Worm (Caenorhabditis elegans) whole organism, L1 larva: Measurements from ENCODE around the gene ZK105.12.

Source experiments
- C16A3.4 ChIP-seq: fragments of 150-350 bp; optimal IDR thresholded peaks from 2 replicates; lab custom pipeline; 2014; ENCODE audit warnings: missing biosample characterization, missing genetic modification characterization
- C34B4.2 ChIP-seq: sonication (generic microtip); optimal IDR thresholded peaks from 2 replicates; lab custom pipeline; 2017; ENCODE audit warnings: mild to moderate bottlenecking, missing genetic modification characterization, missing compliant biosample characterization
- F16B12.6 ChIP-seq: fragments of 150-350 bp; optimal IDR thresholded peaks from 2 replicates; lab custom pipeline; 2014; ENCODE audit warnings: missing biosample characterization, missing genetic modification characterization
- Y116A8C.19 ChIP-seq: sonication (generic microtip); optimal IDR thresholded peaks from 2 replicates; lab custom pipeline; 2016; ENCODE audit warnings: missing compliant biosample characterization, missing genetic modification characterization, borderline replicate concordance
- aha-1 ChIP-seq: fragments of 150-350 bp; optimal IDR thresholded peaks from 2 replicates; lab custom pipeline; 2014; ENCODE audit warnings: missing biosample characterization, missing genetic modification characterization
- alr-1 ChIP-seq: fragments of 200-800 bp; sonication (Bioruptor generic); optimal IDR thresholded peaks from 2 replicates; lab custom pipeline; 2018; ENCODE audit warnings: borderline replicate concordance, mild to moderate bottlenecking, missing genetic modification characterization, missing compliant biosample characterization
- aly-2 ChIP-seq: fragments of 150-350 bp; optimal IDR thresholded peaks from 2 replicates; lab custom pipeline; 2014; ENCODE audit warnings: missing biosample characterization, missing genetic modification characterization
- ama-1 ChIP-seq: fragments of 150-350 bp; optimal IDR thresholded peaks from 2 replicates; lab custom pipeline; 2014
- blmp-1 ChIP-seq: fragments of 150-350 bp; optimal IDR thresholded peaks from 2 replicates; lab custom pipeline; 2014; ENCODE audit warnings: missing biosample characterization, missing genetic modification characterization
- ceh-8 ChIP-seq: fragments of 200-800 bp; sonication (Bioruptor generic); optimal IDR thresholded peaks from 2 replicates; lab custom pipeline; 2018; ENCODE audit warnings: mild to moderate bottlenecking, missing genetic modification characterization, moderate library complexity, missing compliant biosample characterization
- ceh-82 ChIP-seq, 3 experiments: fragments of 150-350 bp in 1 of 3; sonication (generic microtip) in 2 of 3; optimal IDR thresholded peaks; 2 replicates each; lab custom pipeline; 2014 to 2017; ENCODE audit warnings: missing biosample characterization in 3 of 3, missing genetic modification characterization in 3 of 3
- ceh-90 ChIP-seq: sonication (generic microtip); optimal IDR thresholded peaks from 2 replicates; lab custom pipeline; 2016; ENCODE audit warnings: missing genetic modification characterization, missing compliant biosample characterization
- dpl-1 ChIP-seq, 3 experiments: fragments of 150-350 bp in 2 of 3; sonication (generic microtip) in 1 of 3; optimal IDR thresholded peaks; 2 replicates each; lab custom pipeline; 2014 to 2017; ENCODE audit warnings: missing biosample characterization in 3 of 3, missing genetic modification characterization in 3 of 3, missing genetic modification reagents in 3 of 3
- dsc-1 ChIP-seq: sonication (generic microtip); optimal IDR thresholded peaks from 2 replicates; lab custom pipeline; 2016; ENCODE audit warnings: mild to moderate bottlenecking, missing genetic modification characterization, missing compliant biosample characterization
- efl-1 ChIP-seq, 4 experiments: fragments of 150-350 bp; optimal IDR thresholded peaks in 3 of 4; peaks in 1 of 4; 1 replicate in 1 of 4; 2 replicates in 3 of 4; lab custom pipeline; 2014; ENCODE audit warnings: missing biosample characterization in 2 of 4, missing genetic modification characterization in 2 of 4, missing genetic modification reagents in 2 of 4
- efl-3 ChIP-seq: fragments of 200-800 bp; sonication (Bioruptor generic); optimal IDR thresholded peaks from 2 replicates; lab custom pipeline; 2018; ENCODE audit warnings: mild to moderate bottlenecking, missing genetic modification characterization, missing compliant biosample characterization
- ets-5 ChIP-seq: fragments of 200-800 bp; sonication (Bioruptor generic); IDR thresholded peaks from 2 replicates; pipeline ENCODE4 v1.3.6; 2022; ENCODE audit warnings: missing genetic modification characterization, missing compliant biosample characterization
- fkh-4 ChIP-seq: sonication (generic microtip); optimal IDR thresholded peaks from 2 replicates; lab custom pipeline; 2016; ENCODE audit warnings: missing compliant biosample characterization, missing genetic modification characterization, borderline replicate concordance
- hlh-17 ChIP-seq: fragments of 200-800 bp; sonication (Bioruptor generic); optimal IDR thresholded peaks from 2 replicates; lab custom pipeline; 2018; ENCODE audit warnings: missing genetic modification characterization, mild to moderate bottlenecking, missing compliant biosample characterization, moderate library complexity, borderline replicate concordance
- hlh-4 ChIP-seq: sonication (generic microtip); optimal IDR thresholded peaks from 2 replicates; lab custom pipeline; 2016; ENCODE audit warnings: mild to moderate bottlenecking, missing genetic modification characterization, missing compliant biosample characterization
- hpl-2 ChIP-seq: fragments of 150-350 bp; optimal IDR thresholded peaks from 2 replicates; lab custom pipeline; 2014; ENCODE audit warnings: missing biosample characterization, missing genetic modification reagents, missing genetic modification characterization
- isw-1 ChIP-seq: fragments of 200-800 bp; sonication (Bioruptor generic); IDR thresholded peaks from 2 replicates; pipeline ENCODE4 v1.3.6; 2022; ENCODE audit warnings: missing genetic modification characterization, missing compliant biosample characterization
- jun-1 ChIP-seq: fragments of 150-350 bp; optimal IDR thresholded peaks from 2 replicates; lab custom pipeline; 2014; ENCODE audit warnings: missing biosample characterization, missing genetic modification reagents, missing genetic modification characterization
- lin-15B ChIP-seq: fragments of 150-350 bp; sonication (generic microtip); optimal IDR thresholded peaks from 3 replicates; lab custom pipeline; 2014; ENCODE audit warnings: missing biosample characterization, missing genetic modification characterization
- lin-39 ChIP-seq: fragments of 150-350 bp; optimal IDR thresholded peaks from 2 replicates; lab custom pipeline; 2014; ENCODE audit warnings: missing biosample characterization, missing genetic modification reagents, missing genetic modification characterization
- mdl-1 ChIP-seq, 2 experiments: fragments of 150-350 bp; optimal IDR thresholded peaks; 2 replicates each; lab custom pipeline; 2014 to 2017; ENCODE audit warnings: missing biosample characterization in 2 of 2, missing genetic modification characterization in 2 of 2, inconsistent platforms in 1 of 2
- nhr-12 ChIP-seq: sonication (generic microtip); optimal IDR thresholded peaks from 2 replicates; lab custom pipeline; 2017; ENCODE audit warnings: missing biosample characterization, missing genetic modification characterization
- nhr-77 ChIP-seq: fragments of 150-350 bp; optimal IDR thresholded peaks from 2 replicates; lab custom pipeline; 2014; ENCODE audit warnings: missing biosample characterization, missing genetic modification characterization
- nhr-84 ChIP-seq: sonication (generic microtip); optimal IDR thresholded peaks from 2 replicates; lab custom pipeline; 2017; ENCODE audit warnings: missing biosample characterization, missing genetic modification characterization
- nhr-90 ChIP-seq: sonication (generic microtip); optimal IDR thresholded peaks from 2 replicates; lab custom pipeline; 2016; ENCODE audit warnings: mild to moderate bottlenecking, missing genetic modification characterization, missing compliant biosample characterization; ENCODE audit not compliant: poor library complexity
- pqm-1 ChIP-seq: sonication (generic microtip); optimal IDR thresholded peaks from 3 replicates; lab custom pipeline; 2017; ENCODE audit warnings: missing biosample characterization, missing genetic modification characterization
- rnt-1 ChIP-seq: sonication (generic microtip); optimal IDR thresholded peaks from 2 replicates; lab custom pipeline; 2016; ENCODE audit warnings: mild to moderate bottlenecking, missing genetic modification characterization, moderate library complexity, missing compliant biosample characterization
- sptf-1 ChIP-seq: fragments of 150-350 bp; optimal IDR thresholded peaks from 2 replicates; lab custom pipeline; 2014; ENCODE audit warnings: missing biosample characterization, missing genetic modification characterization
- tlp-1 ChIP-seq: fragments of 150-350 bp; optimal IDR thresholded peaks from 2 replicates; lab custom pipeline; 2014; ENCODE audit warnings: missing biosample characterization, missing genetic modification characterization
- unc-62 ChIP-seq: fragments of 150-350 bp; optimal IDR thresholded peaks from 2 replicates; lab custom pipeline; 2014; ENCODE audit warnings: missing biosample characterization, missing genetic modification reagents, missing genetic modification characterization
- xbp-1 ChIP-seq: sonication (generic microtip); optimal IDR thresholded peaks from 2 replicates; lab custom pipeline; 2016; ENCODE audit warnings: missing genetic modification characterization, missing compliant biosample characterization
- zag-1 ChIP-seq: fragments of 150-350 bp; optimal IDR thresholded peaks from 2 replicates; lab custom pipeline; 2014; ENCODE audit warnings: missing biosample characterization, missing genetic modification characterization

The ZK105.12 gene

ce11 chrV:7726202-7726601 lies 10.3 kb upstream of the ZK105.12 start:
- TF ChIP-seq hlh-4 (tag; lab: Kevin White, UChicago) (no peak), dsc-1 (tag; lab: Kevin White, UChicago) (no peak), efl-1 (optimal IDR thresholded peaks at IDR 0.05; lab: Kevin White, UChicago) (no peak), efl-1 (GFP tag; optimal IDR thresholded peaks at IDR 0.05 in 1 of 2; lab: Kevin White, UChicago) (no peak), xbp-1 (tag; lab: Kevin White, UChicago) (no peak), pqm-1 (no peak), unc-62 (GFP tag; lab: Kevin White, UChicago) (no peak), hpl-2 (GFP tag; lab: Kevin White, UChicago) (no peak), fkh-4 (tag; lab: Kevin White, UChicago) (no peak), tlp-1 (tag; lab: Kevin White, UChicago) (no peak), mdl-1 (tag; optimal IDR thresholded peaks at IDR 0.05; lab: Kevin White, UChicago) (no peak), sptf-1 (no peak), ceh-90 (tag; lab: Kevin White, UChicago) (no peak), C34B4.2 (tag; lab: Kevin White, UChicago) (no peak), nhr-84 (tag; lab: Kevin White, UChicago) (no peak), lin-15B (no peak)
- TF ChIP-seq, all 84 proteins: peak for 0

DNA sequence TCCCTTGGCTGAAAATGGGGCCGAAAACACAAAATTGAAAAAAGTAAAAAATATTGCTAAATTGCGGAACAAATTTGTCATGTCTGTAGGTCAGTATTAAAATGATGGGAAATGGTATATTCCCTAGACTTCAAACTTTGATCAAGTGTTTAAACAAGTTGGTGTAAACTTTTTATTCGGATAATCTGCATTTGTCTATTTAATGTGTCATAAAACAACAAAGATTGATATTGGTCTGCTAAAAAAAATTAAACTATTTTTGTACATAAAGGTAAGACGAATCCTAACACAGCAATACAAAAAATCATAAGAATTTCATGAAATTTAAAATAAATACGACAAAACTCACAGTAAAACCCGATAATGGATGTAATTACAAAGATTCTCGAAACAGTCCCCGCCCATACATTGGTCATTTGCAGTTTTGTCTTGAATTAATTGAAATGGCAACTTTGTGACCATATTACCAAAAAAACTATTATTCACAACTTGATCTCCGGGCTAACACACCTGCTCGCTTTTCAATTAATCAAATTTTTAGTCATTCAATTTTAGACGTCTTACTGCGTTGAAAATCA lies 8.1 kb upstream of the ZK105.12 start, which contains the start of the genes ZK105.6 and ZK105.8:
Gene ZK105.6, minus strand, starts transcription at position 101 of the 578 bp plus-strand sequence.
Gene ZK105.8, plus strand, starts transcription at position 528 of the 578 bp plus-strand sequence.
- no peak for TF ChIP-seq hlh-17
- no peak for TF ChIP-seq ets-5 (GFP tag; lab: Robert Waterston, UW)
- TF ChIP-seq aly-2 (tag; lab: Kevin White, UChicago) = no peak
- TF ChIP-seq nhr-90 (tag; lab: Kevin White, UChicago) = no peak
- TF ChIP-seq Y116A8C.19 = no peak
- no peak for TF ChIP-seq nhr-77 (tag; lab: Kevin White, UChicago)
- TF ChIP-seq nhr-12 (tag; lab: Kevin White, UChicago) = no peak
- TF ChIP-seq alr-1 (tag; lab: Kevin White, UChicago) = no peak
- no peak for TF ChIP-seq mdl-1 (tag; optimal IDR thresholded peaks at IDR 0.05; lab: Kevin White, UChicago)
- TF ChIP-seq aha-1 (tag; lab: Kevin White, UChicago) = no peak
- no peak for TF ChIP-seq ceh-8
- TF ChIP-seq ceh-82 (tag; optimal IDR thresholded peaks at IDR 0.05; lab: Kevin White, UChicago) = no peak
- no peak for TF ChIP-seq pqm-1
- TF ChIP-seq isw-1 = no peak
- no peak for TF ChIP-seq F16B12.6 (tag; lab: Kevin White, UChicago)
- TF ChIP-seq lin-39 (tag; lab: Kevin White, UChicago) = no peak
- no peak for TF ChIP-seq blmp-1 (tag; lab: Kevin White, UChicago)
- TF ChIP-seq jun-1 (tag; lab: Kevin White, UChicago) = no peak
- no peak for TF ChIP-seq C16A3.4 (tag; lab: Kevin White, UChicago)

ce11 chrV:7721945-7722344 lies 6.0 kb upstream of the ZK105.12 start, which contains the start of gene ZK105.14:
TSS of gene ZK105.14 (minus strand) at chrV:7722045.
- no peak for TF ChIP-seq C34B4.2 (tag; lab: Kevin White, UChicago)
- TF ChIP-seq isw-1 = no peak
- no peak for TF ChIP-seq nhr-12 (tag; lab: Kevin White, UChicago)
- TF ChIP-seq pqm-1 = no peak
- no peak for TF ChIP-seq ama-1 (lab: Kevin White, UChicago)
- TF ChIP-seq rnt-1 = no peak

- no peak for TF ChIP-seq dpl-1 (GFP tag; optimal IDR thresholded peaks at IDR 0.05; lab: Kevin White, UChicago)
- no peak for TF ChIP-seq efl-3 (GFP tag; lab: Kevin White, UChicago)
- TF ChIP-seq nhr-84 (tag; lab: Kevin White, UChicago) = no peak
- no peak for TF ChIP-seq C16A3.4 (tag; lab: Kevin White, UChicago)
- TF ChIP-seq nhr-90 (tag; lab: Kevin White, UChicago) = no peak
- no peak for TF ChIP-seq zag-1 (tag; lab: Kevin White, UChicago)
- TF ChIP-seq ets-5 (GFP tag; lab: Robert Waterston, UW) = no peak
Measured at ce11 chrV:7717629-7718028, 1.7 kb upstream of the ZK105.12 start, which contains the start of gene ZK105.5. TSS of gene ZK105.5 (minus strand) at chrV:7717729.
